Worm (Caenorhabditis elegans) whole organism, late embryonic: ENCODE data around the gene C44C10.7.

Source experiments
- T23F11.4 ChIP-seq: fragments of 200-800 bp; sonication (Bioruptor generic); optimal IDR thresholded peaks from 2 replicates; lab custom pipeline; 2018; ENCODE audit warnings: mild to moderate bottlenecking, missing genetic modification characterization, missing compliant biosample characterization
- ama-1 ChIP-seq: fragments of 150-350 bp; optimal IDR thresholded peaks from 2 replicates; lab custom pipeline; 2014
- ceh-14 ChIP-seq: sonication (generic microtip); optimal IDR thresholded peaks from 2 replicates; lab custom pipeline; 2016; ENCODE audit warnings: missing genotype, missing genetic modification characterization, missing compliant biosample characterization
- ceh-45 ChIP-seq: fragments of 200-800 bp; sonication (Bioruptor generic); IDR thresholded peaks from 2 replicates; pipeline ENCODE4 v1.3.6; 2022; ENCODE audit warnings: missing genetic modification reagents, missing genetic modification characterization, missing compliant biosample characterization
- ceh-6 ChIP-seq: fragments of 200-800 bp; sonication (Bioruptor generic); optimal IDR thresholded peaks from 2 replicates; lab custom pipeline; 2018; ENCODE audit warnings: mild to moderate bottlenecking, missing genetic modification characterization, missing compliant biosample characterization
- ceh-9 ChIP-seq: sonication (generic microtip); optimal IDR thresholded peaks from 2 replicates; lab custom pipeline; 2016; ENCODE audit warnings: mild to moderate bottlenecking, missing genetic modification characterization, inconsistent platforms, missing compliant biosample characterization
- elt-2 ChIP-seq: sonication (generic microtip); optimal IDR thresholded peaks from 2 replicates; lab custom pipeline; 2016; ENCODE audit warnings: missing genetic modification reagents, missing genetic modification characterization, missing compliant biosample characterization
- madf-2 ChIP-seq: sonication (generic microtip); optimal IDR thresholded peaks from 2 replicates; lab custom pipeline; 2017; ENCODE audit warnings: missing genetic modification characterization, missing compliant biosample characterization
- nfya-1 ChIP-seq: sonication (generic microtip); optimal IDR thresholded peaks from 2 replicates; lab custom pipeline; 2017; ENCODE audit warnings: missing genetic modification characterization, mild to moderate bottlenecking, missing compliant biosample characterization, antibody characterized with exemption, moderate library complexity
- pat-9 ChIP-seq: fragments of 200-800 bp; sonication (Bioruptor generic); optimal IDR thresholded peaks from 2 replicates; lab custom pipeline; 2018; ENCODE audit warnings: mild to moderate bottlenecking, missing genetic modification characterization, moderate library complexity, missing compliant biosample characterization
- pqm-1 ChIP-seq: sonication (generic microtip); optimal IDR thresholded peaks from 2 replicates; lab custom pipeline; 2016; ENCODE audit warnings: missing genetic modification characterization, missing compliant biosample characterization
- pros-1 ChIP-seq: fragments of 150-350 bp; optimal IDR thresholded peaks from 2 replicates; lab custom pipeline; 2014; ENCODE audit warnings: missing biosample characterization, missing genetic modification reagents, missing genetic modification characterization
- sox-2 ChIP-seq: fragments of 200-800 bp; sonication (Bioruptor generic); IDR thresholded peaks from 2 replicates; pipeline ENCODE4 v1.3.6; 2022; ENCODE audit warnings: missing genetic modification reagents, missing genetic modification characterization, missing compliant biosample characterization
- sox-4 ChIP-seq: sonication (generic microtip); optimal IDR thresholded peaks from 2 replicates; lab custom pipeline; 2017; ENCODE audit warnings: mild to moderate bottlenecking, missing genetic modification characterization, inconsistent platforms, missing compliant biosample characterization

DNA sequence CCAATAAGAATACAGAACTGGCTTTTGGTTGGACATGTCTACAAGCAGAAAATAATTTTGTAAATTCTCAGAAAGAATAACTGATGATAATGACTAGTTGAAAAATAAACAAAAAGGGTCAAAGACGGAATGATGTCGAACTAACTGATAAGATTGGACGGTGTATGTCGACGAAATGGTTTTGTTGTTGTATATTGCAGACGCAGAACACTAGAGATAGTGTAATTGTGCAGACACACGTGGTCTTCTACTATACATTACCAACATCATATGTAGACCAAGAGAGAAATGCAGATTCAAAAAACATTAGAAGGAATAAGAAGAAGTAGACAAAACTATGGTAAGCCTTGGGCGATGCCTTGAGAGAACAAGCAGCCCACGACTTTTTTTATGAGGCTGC, 39.7 kb upstream of the C44C10.7 start, which contains the start of the genes gst-42 and D1053.2:
- TF ChIP-seq pat-9 (tag; lab: Kevin White, UChicago) (no peak), pqm-1 (tag; lab: Kevin White, UChicago) (no peak), ama-1 (lab: Kevin White, UChicago) (no peak), madf-2 (tag; lab: Kevin White, UChicago) (no peak), elt-2 (tag; lab: Kevin White, UChicago) (peak; percentile 72), nfya-1 (tag; lab: Kevin White, UChicago) (no peak), ceh-9 (no peak), ceh-45 (no peak), pros-1 (tag; lab: Kevin White, UChicago) (no peak), sox-2 (GFP tag; lab: Robert Waterston, UW) (no peak), ceh-6 (no peak), sox-4 (tag; lab: Kevin White, UChicago) (no peak), T23F11.4 (no peak), ceh-14 (tag; lab: Kevin White, UChicago) (no peak)
